Fruit fly (Drosophila melanogaster): ENCODE results near the gene CG11155.

DNA sequence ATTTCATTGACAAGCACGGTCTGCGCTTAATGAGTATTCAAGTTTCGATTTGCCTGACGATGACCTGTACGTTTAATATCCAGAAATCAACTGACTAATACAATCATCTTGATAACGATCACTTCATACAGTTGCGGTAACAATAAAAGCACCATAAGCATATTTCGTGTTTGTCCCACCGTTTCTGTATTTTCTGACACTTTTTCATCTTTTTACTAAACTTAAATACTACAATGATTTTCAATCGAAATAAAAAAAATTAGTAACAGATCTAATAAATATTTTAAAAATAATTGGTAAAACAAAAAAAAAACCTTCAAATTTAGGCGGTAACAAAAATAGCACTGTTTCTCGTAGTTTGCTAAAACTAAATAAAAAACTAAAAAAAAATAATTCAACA, 35.7 kb downstream of the CG11155 start, which contains the start of gene CG32017:
- TF ChIP-seq CTCF (optimal IDR thresholded peaks at IDR 0.05), result no peak
- TF ChIP-seq CG8478 (optimal IDR thresholded peaks at IDR 0.05), result no peak

Data from S2 (cell line).